Worm (Caenorhabditis elegans) whole organism, midembryonic: ENCODE results near the gene T09A5.5.

Source experiments
- T22C8.4 ChIP-seq: fragments of 200-800 bp; sonication (Bioruptor generic); IDR thresholded peaks from 2 replicates; pipeline ENCODE4 v1.3.6; 2022; ENCODE audit warnings: missing genetic modification characterization, missing compliant biosample characterization
- flt-1 ChIP-seq: fragments of 200-800 bp; sonication (Bioruptor generic); IDR thresholded peaks from 2 replicates; pipeline ENCODE4 v1.3.6; 2022; ENCODE audit warnings: missing genetic modification characterization, missing compliant biosample characterization
- klf-2 ChIP-seq: fragments of 200-800 bp; sonication (Bioruptor generic); conservative IDR thresholded peaks from 2 replicates; pipeline ENCODE4 v1.3.6; 2022; ENCODE audit warnings: missing genetic modification reagents, missing genetic modification characterization, missing compliant biosample characterization
- med-1 ChIP-seq: sonication (generic microtip); optimal IDR thresholded peaks from 2 replicates; lab custom pipeline; 2017; ENCODE audit warnings: missing genetic modification characterization, mild to moderate bottlenecking, missing compliant biosample characterization, antibody characterized with exemption, missing genetic modification reagents; ENCODE audit not compliant: insufficient read depth
- ref-1 ChIP-seq: fragments of 200-800 bp; sonication (Bioruptor generic); conservative IDR thresholded peaks from 2 replicates; pipeline ENCODE4 v1.3.6; 2022; ENCODE audit warnings: missing genetic modification reagents, missing genetic modification characterization, missing compliant biosample characterization
- ztf-23 ChIP-seq: fragments of 200-800 bp; sonication (Bioruptor generic); IDR thresholded peaks from 2 replicates; pipeline ENCODE4 v1.3.6; 2022; ENCODE audit warnings: missing genetic modification reagents, missing genetic modification characterization, missing compliant biosample characterization
- ztf-29 ChIP-seq: fragments of 200-800 bp; sonication (Bioruptor generic); IDR thresholded peaks from 2 replicates; pipeline ENCODE4 v1.3.6; 2022; ENCODE audit warnings: missing genetic modification reagents, missing genetic modification characterization, missing compliant biosample characterization

ce11 chrII:7879266-7879718 is 25.7 kb upstream of the T09A5.5 start, which contains the start of the genes vha-4 and T01H3.5:
- TF ChIP-seq klf-2 (GFP tag; lab: Robert Waterston, UW): no peak
- no peak for TF ChIP-seq med-1 (GFP tag; lab: Kevin White, UChicago)
- no peak for TF ChIP-seq flt-1
- no peak for TF ChIP-seq ztf-23 (GFP tag; lab: Robert Waterston, UW)
- TF ChIP-seq T22C8.4 (GFP tag; lab: Robert Waterston, UW): no peak
- no peak for TF ChIP-seq ztf-29 (GFP tag; lab: Robert Waterston, UW)
- no peak for TF ChIP-seq ref-1 (GFP tag; lab: Robert Waterston, UW)
